Worm (Caenorhabditis elegans) whole organism, L3 larva: ENCODE results near the gene elc-1.
A peak's percentile ranks its signal among the peaks of the same experiment; 100 is the strongest.

Experiments
- R02D3.7 ChIP-seq: fragments of 150-350 bp; optimal IDR thresholded peaks from 2 replicates; lab custom pipeline; 2014; ENCODE audit warnings: missing biosample characterization, missing genetic modification characterization
- ZK546.5 ChIP-seq: sonication (generic microtip); optimal IDR thresholded peaks from 2 replicates; lab custom pipeline; 2017; ENCODE audit warnings: missing biosample characterization, missing genetic modification characterization
- aly-2 ChIP-seq: fragments of 150-350 bp; optimal IDR thresholded peaks from 2 replicates; lab custom pipeline; 2014; ENCODE audit warnings: missing biosample characterization, missing genetic modification characterization
- ama-1 ChIP-seq: fragments of 150-350 bp; optimal IDR thresholded peaks from 2 replicates; lab custom pipeline; 2018
- ceh-28 ChIP-seq: fragments of 150-350 bp; optimal IDR thresholded peaks from 2 replicates; lab custom pipeline; 2014; ENCODE audit warnings: missing biosample characterization, missing genetic modification reagents, missing genetic modification characterization
- ceh-82 ChIP-seq: fragments of 150-350 bp; optimal IDR thresholded peaks from 2 replicates; lab custom pipeline; 2014; ENCODE audit warnings: missing biosample characterization, missing genetic modification characterization
- ceh-9 ChIP-seq: sonication (generic microtip); optimal IDR thresholded peaks from 2 replicates; lab custom pipeline; 2018; ENCODE audit warnings: missing biosample characterization, missing genetic modification characterization
- daf-12 ChIP-seq: fragments of 150-350 bp; optimal IDR thresholded peaks from 2 replicates; lab custom pipeline; 2014; ENCODE audit warnings: missing biosample characterization, missing genetic modification reagents, missing genetic modification characterization
- egl-5 ChIP-seq: fragments of 150-350 bp; optimal IDR thresholded peaks from 2 replicates; lab custom pipeline; 2017; ENCODE audit warnings: missing biosample characterization, missing genetic modification reagents, missing genetic modification characterization, inconsistent platforms
- elt-1 ChIP-seq: fragments of 150-350 bp; optimal IDR thresholded peaks from 2 replicates; lab custom pipeline; 2014; ENCODE audit warnings: missing biosample characterization, missing genetic modification characterization
- elt-2 ChIP-seq: sonication (generic microtip); optimal IDR thresholded peaks from 2 replicates; lab custom pipeline; 2016; ENCODE audit warnings: missing genetic modification reagents, mild to moderate bottlenecking, missing genetic modification characterization, missing compliant biosample characterization
- elt-3 ChIP-seq, 3 experiments: fragments of 150-350 bp in 1 of 3; sonication (generic microtip) in 2 of 3; optimal IDR thresholded peaks; 2 replicates in 2 of 3; 4 replicates in 1 of 3; lab custom pipeline; 2014 to 2017; ENCODE audit warnings: missing biosample characterization in 3 of 3, missing genetic modification characterization in 3 of 3
- eor-1 ChIP-seq, 2 experiments: fragments of 150-350 bp; optimal IDR thresholded peaks; 2 replicates each; lab custom pipeline; 2014 to 2018; ENCODE audit warnings: missing biosample characterization in 2 of 2, missing genetic modification characterization in 2 of 2
- fkh-10 ChIP-seq: sonication (generic microtip); optimal IDR thresholded peaks from 2 replicates; lab custom pipeline; 2017; ENCODE audit warnings: missing biosample characterization, missing genetic modification reagents, missing genetic modification characterization
- fkh-2 ChIP-seq: fragments of 150-350 bp; optimal IDR thresholded peaks from 2 replicates; lab custom pipeline; 2014; ENCODE audit warnings: missing biosample characterization, missing genetic modification reagents, missing genetic modification characterization
- fos-1 ChIP-seq: fragments of 150-350 bp; optimal IDR thresholded peaks from 2 replicates; lab custom pipeline; 2014; ENCODE audit warnings: missing biosample characterization, missing genetic modification characterization
- hmg-11 ChIP-seq: sonication (generic microtip); optimal IDR thresholded peaks from 2 replicates; lab custom pipeline; 2016; ENCODE audit warnings: missing genetic modification characterization, missing compliant biosample characterization
- jun-1 ChIP-seq: fragments of 150-350 bp; optimal IDR thresholded peaks from 2 replicates; lab custom pipeline; 2014; ENCODE audit warnings: missing biosample characterization, missing genetic modification reagents, missing genetic modification characterization
- lin-15B ChIP-seq: fragments of 150-350 bp; optimal IDR thresholded peaks from 2 replicates; lab custom pipeline; 2014; ENCODE audit warnings: missing biosample characterization, missing genetic modification characterization
- lin-39 ChIP-seq: fragments of 150-350 bp; optimal IDR thresholded peaks from 2 replicates; lab custom pipeline; 2018; ENCODE audit warnings: missing biosample characterization, missing genetic modification reagents, missing genetic modification characterization
- lsy-12 ChIP-seq: sonication (generic microtip); optimal IDR thresholded peaks from 2 replicates; lab custom pipeline; 2016; ENCODE audit warnings: mild to moderate bottlenecking, missing genetic modification characterization, missing compliant biosample characterization
- mdl-1 ChIP-seq: fragments of 150-350 bp; optimal IDR thresholded peaks from 2 replicates; lab custom pipeline; 2014; ENCODE audit warnings: missing biosample characterization, missing genetic modification characterization
- mml-1 ChIP-seq: fragments of 150-350 bp; sonication (generic microtip); optimal IDR thresholded peaks from 3 replicates; lab custom pipeline; 2014; ENCODE audit warnings: missing biosample characterization, missing genetic modification characterization
- nfya-1 ChIP-seq: sonication (generic microtip); optimal IDR thresholded peaks from 2 replicates; lab custom pipeline; 2017; ENCODE audit warnings: missing genetic modification characterization, mild to moderate bottlenecking, missing compliant biosample characterization, antibody characterized with exemption, moderate library complexity; ENCODE audit not compliant: insufficient read depth
- nhr-11 ChIP-seq: fragments of 150-350 bp; optimal IDR thresholded peaks from 2 replicates; lab custom pipeline; 2014; ENCODE audit warnings: missing biosample characterization, missing genetic modification characterization
- nhr-12 ChIP-seq: fragments of 150-350 bp; optimal IDR thresholded peaks from 2 replicates; lab custom pipeline; 2014; ENCODE audit warnings: missing biosample characterization, missing genetic modification characterization
- nhr-23 ChIP-seq: fragments of 150-350 bp; optimal IDR thresholded peaks from 2 replicates; lab custom pipeline; 2014; ENCODE audit warnings: missing biosample characterization, missing genetic modification reagents, missing genetic modification characterization
- nhr-237 ChIP-seq: fragments of 150-350 bp; optimal IDR thresholded peaks from 2 replicates; lab custom pipeline; 2014; ENCODE audit warnings: missing biosample characterization, missing genetic modification characterization
- nhr-25 ChIP-seq: sonication (generic microtip); optimal IDR thresholded peaks from 2 replicates; lab custom pipeline; 2017; ENCODE audit warnings: missing biosample characterization, missing genetic modification characterization
- nhr-28 ChIP-seq: fragments of 150-350 bp; optimal IDR thresholded peaks from 2 replicates; lab custom pipeline; 2014; ENCODE audit warnings: missing biosample characterization, missing genetic modification characterization
- nhr-43 ChIP-seq: sonication (generic microtip); optimal IDR thresholded peaks from 2 replicates; lab custom pipeline; 2016; ENCODE audit warnings: mild to moderate bottlenecking, missing genetic modification characterization, missing compliant biosample characterization; ENCODE audit not compliant: poor library complexity, severe bottlenecking
- nhr-67 ChIP-seq: fragments of 150-350 bp; optimal IDR thresholded peaks from 2 replicates; lab custom pipeline; 2014; ENCODE audit warnings: missing biosample characterization, missing genetic modification characterization
- nhr-76 ChIP-seq: fragments of 150-350 bp; sonication (generic microtip); optimal IDR thresholded peaks from 5 replicates; lab custom pipeline; 2014; ENCODE audit warnings: missing biosample characterization, missing genetic modification characterization
- nhr-77 ChIP-seq: fragments of 150-350 bp; optimal IDR thresholded peaks from 2 replicates; lab custom pipeline; 2014; ENCODE audit warnings: missing biosample characterization, missing genetic modification characterization
- pha-4 ChIP-seq: fragments of 150-350 bp; optimal IDR thresholded peaks from 2 replicates; lab custom pipeline; 2014; ENCODE audit warnings: missing biosample characterization, missing genetic modification reagents, missing genetic modification characterization
- pqm-1 ChIP-seq: fragments of 150-350 bp; optimal IDR thresholded peaks from 2 replicates; lab custom pipeline; 2017; ENCODE audit warnings: missing biosample characterization, missing genetic modification characterization, inconsistent platforms
- sea-2 ChIP-seq: fragments of 150-350 bp; sonication (generic microtip); optimal IDR thresholded peaks from 4 replicates; lab custom pipeline; 2014; ENCODE audit warnings: missing biosample characterization, missing genetic modification reagents, missing genetic modification characterization
- skn-1 ChIP-seq: fragments of 150-350 bp; optimal IDR thresholded peaks from 2 replicates; lab custom pipeline; 2014; ENCODE audit warnings: missing biosample characterization, missing genetic modification characterization
- snpc-4 ChIP-seq: fragments of 150-350 bp; optimal IDR thresholded peaks from 2 replicates; lab custom pipeline; 2014; ENCODE audit warnings: missing biosample characterization, missing genetic modification characterization
- tbx-2 ChIP-seq: sonication (generic microtip); optimal IDR thresholded peaks from 2 replicates; lab custom pipeline; 2016; ENCODE audit warnings: mild to moderate bottlenecking, missing genetic modification characterization, missing compliant biosample characterization
- unc-39 ChIP-seq: sonication (generic microtip); optimal IDR thresholded peaks from 4 replicates; lab custom pipeline; 2017; ENCODE audit warnings: missing biosample characterization, missing genetic modification characterization
- unc-62 ChIP-seq: fragments of 150-350 bp; sonication (generic microtip); optimal IDR thresholded peaks from 4 replicates; lab custom pipeline; 2014; ENCODE audit warnings: missing biosample characterization, missing genetic modification reagents, missing genetic modification characterization
- zag-1 ChIP-seq: fragments of 150-350 bp; optimal IDR thresholded peaks from 2 replicates; lab custom pipeline; 2014; ENCODE audit warnings: missing biosample characterization, missing genetic modification characterization
- ztf-11 ChIP-seq: fragments of 150-350 bp; optimal IDR thresholded peaks from 2 replicates; lab custom pipeline; 2014; ENCODE audit warnings: missing biosample characterization, missing genetic modification characterization
- ztf-4 ChIP-seq: fragments of 150-350 bp; optimal IDR thresholded peaks from 2 replicates; lab custom pipeline; 2014; ENCODE audit warnings: missing biosample characterization, missing genetic modification characterization

Gene elc-1

ce11 chrIII:1421436-1421835 lies 4.4 kb upstream of the elc-1 start:
- no peak for TF ChIP-seq nhr-67 (tag; lab: Kevin White, UChicago)
- TF ChIP-seq sea-2 (GFP tag; lab: Kevin White, UChicago) = no peak
- no peak for TF ChIP-seq nhr-12 (tag; lab: Kevin White, UChicago)
- TF ChIP-seq nhr-23 = no peak
- TF ChIP-seq fkh-2 (tag; lab: Kevin White, UChicago) = no peak
- TF ChIP-seq snpc-4 (tag; lab: Kevin White, UChicago) = no peak
- no peak for TF ChIP-seq daf-12 (tag; lab: Kevin White, UChicago)
- TF ChIP-seq ZK546.5 (tag; lab: Kevin White, UChicago) = no peak
- no peak for TF ChIP-seq tbx-2 (tag; lab: Kevin White, UChicago)
- TF ChIP-seq ztf-11 (tag; lab: Kevin White, UChicago) = no peak

- peak; percentile 55 for TF ChIP-seq ceh-28 (tag; lab: Kevin White, UChicago)
Measured at ce11 chrIII:1420357-1420814, 3.4 kb upstream of the elc-1 start.

- no peak for TF ChIP-seq sea-2 (GFP tag; lab: Kevin White, UChicago)
- TF ChIP-seq hmg-11 (tag; lab: Kevin White, UChicago) = no peak
- TF ChIP-seq ztf-11 (tag; lab: Kevin White, UChicago) = no peak
- TF ChIP-seq ZK546.5 (tag; lab: Kevin White, UChicago) = peak; percentile 57
- TF ChIP-seq eor-1 (tag; optimal IDR thresholded peaks at IDR 0.05; lab: Kevin White, UChicago) = no peak
- no peak for TF ChIP-seq daf-12 (tag; lab: Kevin White, UChicago)
- no peak for TF ChIP-seq nhr-77
- TF ChIP-seq elt-2 (tag; lab: Kevin White, UChicago) = peak; percentile 59
- TF ChIP-seq elt-1 (tag; lab: Kevin White, UChicago) = no peak
- TF ChIP-seq ztf-4 (tag; lab: Kevin White, UChicago) = no peak
- TF ChIP-seq nhr-28 (tag; lab: Kevin White, UChicago) = peak; percentile 18
- no peak for TF ChIP-seq ceh-82 (tag; lab: Kevin White, UChicago)
- no peak for TF ChIP-seq mml-1
- no peak for TF ChIP-seq fkh-10 (GFP tag; lab: Kevin White, UChicago)
- peak; percentile 88 for TF ChIP-seq lsy-12 (tag; lab: Kevin White, UChicago)
- no peak for TF ChIP-seq nhr-76 (tag; lab: Kevin White, UChicago)
- no peak for TF ChIP-seq skn-1 (tag; lab: Kevin White, UChicago)
- TF ChIP-seq ceh-28 (tag; lab: Kevin White, UChicago) = peak; percentile 67
- TF ChIP-seq nhr-43 (tag; lab: Kevin White, UChicago) = peak; percentile 82
- TF ChIP-seq lin-15B = no peak
- no peak for TF ChIP-seq nhr-11 (tag; lab: Kevin White, UChicago)
- peak; percentile 26 for TF ChIP-seq nhr-23
- no peak for TF ChIP-seq fkh-2 (tag; lab: Kevin White, UChicago)
- peak; percentile 31 for TF ChIP-seq nfya-1
- TF ChIP-seq lin-39 (tag; lab: Kevin White, UChicago) = peak; percentile 16
- TF ChIP-seq egl-5 (tag; lab: Kevin White, UChicago) = no peak
- no peak for TF ChIP-seq snpc-4 (tag; lab: Kevin White, UChicago)
- no peak for TF ChIP-seq ceh-9 (tag; lab: Kevin White, UChicago)
- no peak for TF ChIP-seq unc-39 (tag; lab: Kevin White, UChicago)
- TF ChIP-seq nhr-237 (tag; lab: Kevin White, UChicago) = no peak
- TF ChIP-seq ama-1 = peak; percentile 80
- TF ChIP-seq nhr-12 (tag; lab: Kevin White, UChicago) = no peak
- peak; percentile 12 for TF ChIP-seq zag-1
- peak; percentile 67 for TF ChIP-seq pqm-1 (tag; lab: Kevin White, UChicago)
- TF ChIP-seq R02D3.7 (tag; lab: Kevin White, UChicago) = peak; percentile 51
- TF ChIP-seq unc-62 (GFP tag; lab: Kevin White, UChicago) = peak; percentile 19
- no peak for TF ChIP-seq mdl-1 (tag; lab: Kevin White, UChicago)
- TF ChIP-seq elt-3 (tag; optimal IDR thresholded peaks at IDR 0.05; lab: Kevin White, UChicago) = no peak
- peak; percentile 26 for TF ChIP-seq tbx-2 (tag; lab: Kevin White, UChicago)
- peak; percentile 84 for TF ChIP-seq aly-2 (tag; lab: Kevin White, UChicago)
- peak; percentile 59 for TF ChIP-seq jun-1
- TF ChIP-seq pha-4 = peak; percentile 64
- TF ChIP-seq fos-1 = peak; percentile 75
- TF ChIP-seq nhr-25 (tag; lab: Kevin White, UChicago) = peak; percentile 9
- no peak for TF ChIP-seq nhr-67 (tag; lab: Kevin White, UChicago)
Measured at ce11 chrIII:1419700-1420356, 2.8 kb upstream of the elc-1 start.
